Worm (Caenorhabditis elegans) whole organism, L4 larva: ENCODE measurements around the gene D2023.4.
A peak's percentile ranks its signal among the peaks of the same experiment; 100 is the strongest.

Experiments
- F26F4.8 ChIP-seq: fragments of 200-800 bp; sonication (Bioruptor generic); conservative IDR thresholded peaks from 2 replicates; pipeline ENCODE4 v1.3.6; 2022; ENCODE audit warnings: missing genetic modification characterization, missing compliant biosample characterization
- T26A8.4 ChIP-seq: fragments of 200-800 bp; sonication (Bioruptor generic); IDR thresholded peaks from 2 replicates; pipeline ENCODE4 v1.3.6; 2022; ENCODE audit warnings: missing genetic modification characterization, missing compliant biosample characterization
- ZK337.2 ChIP-seq: fragments of 200-800 bp; sonication (Bioruptor generic); IDR thresholded peaks from 2 replicates; pipeline ENCODE4 v1.3.6; 2022; ENCODE audit warnings: missing genetic modification reagents, missing genetic modification characterization, missing compliant biosample characterization
- ZK546.5 ChIP-seq, 2 experiments: sonication (generic microtip); optimal IDR thresholded peaks; 2 replicates each; lab custom pipeline; 2017; ENCODE audit warnings: missing biosample characterization in 2 of 2, missing genetic modification characterization in 2 of 2
- aly-2 ChIP-seq: sonication (generic microtip); optimal IDR thresholded peaks from 2 replicates; lab custom pipeline; 2018; ENCODE audit warnings: missing biosample characterization, missing genetic modification characterization
- ceh-20 ChIP-seq: fragments of 200-800 bp; sonication (Bioruptor generic); IDR thresholded peaks from 2 replicates; pipeline ENCODE4 v1.3.6; 2022; ENCODE audit warnings: missing genetic modification reagents, missing genetic modification characterization, missing compliant biosample characterization
- ceh-44 ChIP-seq: fragments of 200-800 bp; sonication (Bioruptor generic); IDR thresholded peaks from 2 replicates; pipeline ENCODE4 v1.3.6; 2022; ENCODE audit warnings: missing genetic modification reagents, missing genetic modification characterization, missing compliant biosample characterization
- ceh-82 ChIP-seq: sonication (generic microtip); optimal IDR thresholded peaks from 2 replicates; lab custom pipeline; 2017; ENCODE audit warnings: missing biosample characterization, missing genetic modification characterization
- ctbp-1 ChIP-seq: fragments of 200-800 bp; sonication (Bioruptor generic); IDR thresholded peaks from 2 replicates; pipeline ENCODE4 v1.3.6; 2022; ENCODE audit warnings: missing genetic modification reagents, missing genetic modification characterization, missing compliant biosample characterization
- duxl-1 ChIP-seq: sonication (generic microtip); optimal IDR thresholded peaks from 2 replicates; lab custom pipeline; 2016; ENCODE audit warnings: mild to moderate bottlenecking, missing genetic modification characterization, moderate library complexity, missing compliant biosample characterization; ENCODE audit not compliant: poor library complexity
- fkh-10 ChIP-seq: fragments of 150-350 bp; optimal IDR thresholded peaks from 2 replicates; lab custom pipeline; 2014; ENCODE audit warnings: missing biosample characterization, missing genetic modification reagents, missing genetic modification characterization
- hif-1 ChIP-seq, 2 experiments: sonication (generic microtip); optimal IDR thresholded peaks; 2 replicates each; lab custom pipeline; 2016 to 2017; ENCODE audit warnings: missing compliant biosample characterization in 2 of 2, missing genetic modification characterization in 2 of 2, missing genetic modification reagents in 2 of 2, missing genotype in 2 of 2, mild to moderate bottlenecking in 1 of 2
- hlh-11 ChIP-seq: fragments of 200-800 bp; sonication (Bioruptor generic); optimal IDR thresholded peaks from 2 replicates; lab custom pipeline; 2018; ENCODE audit warnings: mild to moderate bottlenecking, missing genetic modification characterization, missing compliant biosample characterization
- hlh-30 ChIP-seq: sonication (generic microtip); optimal IDR thresholded peaks from 2 replicates; lab custom pipeline; 2017; ENCODE audit warnings: antibody characterized with exemption, mild to moderate bottlenecking, missing genetic modification characterization, missing compliant biosample characterization; ENCODE audit not compliant: insufficient read depth
- jun-1 ChIP-seq: fragments of 150-350 bp; optimal IDR thresholded peaks from 2 replicates; lab custom pipeline; 2014; ENCODE audit warnings: missing biosample characterization, missing genetic modification reagents, missing genetic modification characterization
- lim-7 ChIP-seq: fragments of 200-800 bp; sonication (Bioruptor generic); IDR thresholded peaks from 2 replicates; pipeline ENCODE4 v1.3.6; 2022; ENCODE audit warnings: missing genetic modification characterization, missing compliant biosample characterization
- lin-13 ChIP-seq: fragments of 150-350 bp; optimal IDR thresholded peaks from 2 replicates; lab custom pipeline; 2014; ENCODE audit warnings: missing biosample characterization, missing genetic modification reagents, missing genetic modification characterization
- lin-38 ChIP-seq: fragments of 200-800 bp; sonication (Bioruptor generic); IDR thresholded peaks from 2 replicates; pipeline ENCODE4 v1.3.6; 2022; ENCODE audit warnings: missing genetic modification reagents, missing genetic modification characterization, missing compliant biosample characterization
- lir-3 ChIP-seq: sonication (generic microtip); optimal IDR thresholded peaks from 2 replicates; lab custom pipeline; 2016; ENCODE audit warnings: mild to moderate bottlenecking, missing genetic modification characterization, missing compliant biosample characterization
- lsy-2 ChIP-seq, 2 experiments: fragments of 150-350 bp in 1 of 2; sonication (generic microtip) in 1 of 2; optimal IDR thresholded peaks; 2 replicates each; lab custom pipeline; 2014 to 2017; ENCODE audit warnings: missing biosample characterization in 2 of 2, missing genetic modification characterization in 2 of 2
- madf-9 ChIP-seq: fragments of 200-800 bp; sonication (Bioruptor generic); conservative IDR thresholded peaks from 2 replicates; pipeline ENCODE4 v1.3.6; 2022; ENCODE audit warnings: missing genetic modification reagents, missing genetic modification characterization, missing compliant biosample characterization
- mdl-1 ChIP-seq, 2 experiments: fragments of 150-350 bp in 1 of 2; sonication (generic microtip) in 1 of 2; optimal IDR thresholded peaks; 2 replicates each; lab custom pipeline; 2014 to 2017; ENCODE audit warnings: missing biosample characterization in 2 of 2, missing genetic modification characterization in 2 of 2
- mxl-3 ChIP-seq: fragments of 200-800 bp; sonication (Bioruptor generic); optimal IDR thresholded peaks from 2 replicates; lab custom pipeline; 2018; ENCODE audit warnings: mild to moderate bottlenecking, missing genetic modification characterization, missing compliant biosample characterization
- nhr-102 ChIP-seq: sonication (generic microtip); optimal IDR thresholded peaks from 2 replicates; lab custom pipeline; 2016; ENCODE audit warnings: mild to moderate bottlenecking, missing genetic modification characterization, moderate library complexity, missing compliant biosample characterization
- nhr-11 ChIP-seq: fragments of 150-350 bp; optimal IDR thresholded peaks from 2 replicates; lab custom pipeline; 2014; ENCODE audit warnings: missing biosample characterization, missing genetic modification characterization
- nhr-237 ChIP-seq: sonication (generic microtip); optimal IDR thresholded peaks from 2 replicates; lab custom pipeline; 2017; ENCODE audit warnings: missing biosample characterization, missing genetic modification characterization
- nhr-28 ChIP-seq: fragments of 150-350 bp; optimal IDR thresholded peaks from 2 replicates; lab custom pipeline; 2014; ENCODE audit warnings: missing biosample characterization, missing genetic modification characterization
- nhr-42 ChIP-seq: fragments of 200-800 bp; sonication (Bioruptor generic); IDR thresholded peaks from 2 replicates; pipeline ENCODE4 v1.3.6; 2022; ENCODE audit warnings: missing genetic modification characterization, missing compliant biosample characterization
- nhr-48 ChIP-seq: sonication (generic microtip); optimal IDR thresholded peaks from 2 replicates; lab custom pipeline; 2016; ENCODE audit warnings: mild to moderate bottlenecking, missing genetic modification characterization, missing compliant biosample characterization
- nhr-6 ChIP-seq: fragments of 150-350 bp; optimal IDR thresholded peaks from 2 replicates; lab custom pipeline; 2014; ENCODE audit warnings: missing biosample characterization, missing genetic modification characterization
- nhr-77 ChIP-seq: fragments of 150-350 bp; optimal IDR thresholded peaks from 2 replicates; lab custom pipeline; 2014; ENCODE audit warnings: missing biosample characterization, missing genetic modification characterization
- php-3 ChIP-seq: fragments of 200-800 bp; sonication (Bioruptor generic); IDR thresholded peaks from 2 replicates; pipeline ENCODE4 v1.3.6; 2022; ENCODE audit warnings: missing genetic modification reagents, missing genetic modification characterization, missing compliant biosample characterization
- saeg-2 ChIP-seq: fragments of 200-800 bp; sonication (Bioruptor generic); IDR thresholded peaks from 2 replicates; pipeline ENCODE4 v1.3.6; 2022; ENCODE audit warnings: missing genetic modification reagents, missing genetic modification characterization, missing compliant biosample characterization
- spr-1 ChIP-seq: sonication (generic microtip); optimal IDR thresholded peaks from 2 replicates; lab custom pipeline; 2016; ENCODE audit warnings: mild to moderate bottlenecking, missing genetic modification characterization, missing compliant biosample characterization
- tag-97 ChIP-seq: fragments of 200-800 bp; sonication (Bioruptor generic); IDR thresholded peaks from 2 replicates; pipeline ENCODE4 v1.3.6; 2022; ENCODE audit warnings: missing genetic modification characterization, missing compliant biosample characterization
- tra-1 ChIP-seq: fragments of 200-800 bp; sonication (Bioruptor generic); IDR thresholded peaks from 2 replicates; pipeline ENCODE4 v1.3.6; 2022; ENCODE audit warnings: missing genetic modification reagents, missing genetic modification characterization, missing compliant biosample characterization
- unc-130 ChIP-seq: sonication (generic microtip); optimal IDR thresholded peaks from 2 replicates; lab custom pipeline; 2016; ENCODE audit warnings: missing genetic modification reagents, missing genetic modification characterization, missing compliant biosample characterization
- unc-39 ChIP-seq: sonication (generic microtip); optimal IDR thresholded peaks from 2 replicates; lab custom pipeline; 2017; ENCODE audit warnings: missing biosample characterization, missing genetic modification characterization
- unc-62 ChIP-seq, 3 experiments: fragments of 150-350 bp in 1 of 3; sonication (generic microtip); optimal IDR thresholded peaks in 2 of 3; peaks in 1 of 3; 1 replicate in 1 of 3; 2 replicates in 2 of 3; lab custom pipeline; 2014 to 2017; ENCODE audit warnings: missing biosample characterization in 3 of 3, missing genetic modification characterization in 3 of 3, missing genetic modification reagents in 3 of 3, missing genotype in 1 of 3
- zag-1 ChIP-seq: fragments of 150-350 bp; optimal IDR thresholded peaks from 2 replicates; lab custom pipeline; 2014; ENCODE audit warnings: missing biosample characterization, missing genetic modification characterization
- zip-11 ChIP-seq: fragments of 200-800 bp; sonication (Bioruptor generic); IDR thresholded peaks from 2 replicates; pipeline ENCODE4 v1.3.6; 2022; ENCODE audit warnings: missing genetic modification characterization, missing compliant biosample characterization

Gene D2023.4

DNA sequence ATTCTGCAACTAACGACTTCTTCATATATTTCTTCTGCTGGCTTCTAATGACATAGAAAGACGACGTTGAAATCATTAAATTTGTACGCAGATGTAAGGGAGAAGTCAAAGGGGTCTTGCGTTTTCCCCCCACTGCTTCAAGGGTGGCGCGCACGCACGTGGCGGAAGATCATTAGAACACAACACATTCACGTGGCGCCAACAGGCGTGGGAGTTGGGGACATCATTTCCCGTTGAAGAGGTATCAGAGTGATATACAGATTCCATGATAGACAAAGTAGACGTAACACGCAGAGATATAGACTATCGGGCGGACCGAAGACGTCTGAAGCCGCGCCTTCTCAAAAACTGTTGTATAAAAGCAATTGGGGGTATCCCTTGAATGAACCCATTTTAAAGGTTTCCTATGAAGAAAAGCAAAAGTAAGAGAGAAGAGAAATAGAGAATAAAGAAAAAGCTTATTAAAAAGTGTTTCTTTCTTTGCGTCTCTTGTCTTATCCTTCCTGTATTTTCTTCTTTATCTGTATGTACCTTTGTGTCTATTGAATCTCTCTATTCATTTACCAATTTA is 26.2 kb downstream of the D2023.4 start (continued):
- TF ChIP-seq F26F4.8 (GFP tag; lab: Robert Waterston, UW): no peak
- peak; percentile 27 for TF ChIP-seq nhr-11
- TF ChIP-seq tag-97 (GFP tag; lab: Robert Waterston, UW): no peak
- TF ChIP-seq saeg-2: 0 out of 2 replicates have a peak, but pooled peaks have one; percentile 5
- TF ChIP-seq lir-3: no peak
- no peak for TF ChIP-seq ceh-82 (tag; lab: Kevin White, UChicago)
- TF ChIP-seq hlh-11 (tag; lab: Kevin White, UChicago): peak; percentile 94
- TF ChIP-seq unc-130 (GFP tag; lab: Kevin White, UChicago): no peak
- TF ChIP-seq T26A8.4: peak; percentile 59
- TF ChIP-seq lin-13 (GFP tag; lab: Kevin White, UChicago): no peak
- no peak for TF ChIP-seq nhr-42 (GFP tag; lab: Robert Waterston, UW)
- no peak for TF ChIP-seq php-3 (GFP tag; lab: Robert Waterston, UW)
- TF ChIP-seq ZK337.2 (GFP tag; lab: Robert Waterston, UW): no peak
- no peak for TF ChIP-seq fkh-10 (GFP tag; lab: Kevin White, UChicago)
- TF ChIP-seq ctbp-1 (GFP tag; lab: Robert Waterston, UW): peak; percentile 74
- TF ChIP-seq lin-38 (GFP tag; lab: Robert Waterston, UW): peak; percentile 37; the same call in 1 of the 2 replicates
- no peak for TF ChIP-seq hif-1 (tag; optimal IDR thresholded peaks at IDR 0.05; lab: Kevin White, UChicago)
- TF ChIP-seq spr-1: peak; percentile 84
- TF ChIP-seq unc-39 (tag; lab: Kevin White, UChicago): no peak
- TF ChIP-seq nhr-102: peak; percentile 84
- peak; percentile 99 for TF ChIP-seq nhr-48 (tag; lab: Kevin White, UChicago)
- TF ChIP-seq duxl-1 (tag; lab: Kevin White, UChicago): peak; percentile 28
- no peak for TF ChIP-seq zag-1
- TF ChIP-seq ceh-44 (GFP tag; lab: Robert Waterston, UW): no peak
- peak; percentile 82 for TF ChIP-seq hlh-30 (tag; lab: Kevin White, UChicago)
- TF ChIP-seq ceh-20: peak; percentile 65; the same call in 1 of the 2 replicates
- TF ChIP-seq mdl-1 (tag; optimal IDR thresholded peaks at IDR 0.05; lab: Kevin White, UChicago): peak; percentile 88 to 92

DNA sequence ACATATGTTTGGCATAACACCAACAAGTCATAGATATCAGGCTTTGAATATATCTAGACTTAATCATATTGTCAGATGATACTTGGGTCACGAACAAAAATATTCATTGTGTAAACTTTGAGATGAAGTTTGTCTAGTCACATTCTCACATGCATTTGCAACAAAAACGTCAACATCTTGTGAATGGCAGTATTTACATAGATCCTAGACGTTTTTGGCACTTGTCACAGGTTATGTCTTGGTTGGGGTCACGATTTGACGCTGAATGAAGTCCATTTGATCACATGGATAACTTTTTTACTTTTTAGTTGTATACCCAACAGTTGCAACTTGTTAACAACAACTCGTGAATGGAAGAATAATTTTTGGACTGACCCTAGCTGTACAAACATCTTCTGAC is 27.2 kb downstream of the D2023.4 start:
- TF ChIP-seq nhr-28 (no peak), hlh-30 (tag; lab: Kevin White, UChicago) (peak; percentile 63)
- TF ChIP-seq, all 104 proteins: peak for 1

DNA sequence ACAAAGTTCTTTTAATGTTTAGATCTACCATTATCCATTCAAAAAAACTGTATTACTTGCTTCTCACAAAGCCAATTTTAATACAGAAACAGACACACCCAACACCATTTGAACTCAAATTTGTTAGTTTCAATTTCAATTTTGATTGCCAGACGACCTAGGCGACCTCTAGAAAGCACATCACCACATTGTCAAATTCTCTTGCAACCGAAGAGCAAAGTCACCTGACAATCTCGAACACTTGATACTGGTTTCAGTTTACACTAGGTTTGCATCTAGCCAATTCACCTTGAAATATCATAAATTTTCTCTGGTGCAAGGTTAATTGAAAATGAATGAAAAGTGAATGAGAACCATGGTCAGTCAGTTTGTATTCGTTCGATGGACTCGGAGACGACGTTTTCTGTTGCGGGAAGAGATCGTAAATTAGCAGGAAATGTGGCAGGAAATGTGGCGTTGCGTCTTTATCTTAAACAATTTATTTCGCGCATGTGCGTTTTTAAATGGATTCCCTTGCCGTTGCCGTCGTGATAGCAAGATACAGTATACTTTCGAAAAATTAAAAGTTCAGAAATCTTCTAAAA is 28.2 kb downstream of the D2023.4 start:
- peak; percentile 12 for TF ChIP-seq hlh-11 (tag; lab: Kevin White, UChicago)
- no peak for TF ChIP-seq madf-9 (GFP tag; lab: Robert Waterston, UW)
- no peak for TF ChIP-seq nhr-77 (tag; lab: Kevin White, UChicago)
- TF ChIP-seq aly-2 (tag; lab: Kevin White, UChicago): no peak
- no peak for TF ChIP-seq nhr-237 (tag; lab: Kevin White, UChicago)
- TF ChIP-seq mxl-3 (GFP tag; lab: Kevin White, UChicago): peak; percentile 70
- no peak for TF ChIP-seq nhr-11
- TF ChIP-seq hlh-30 (tag; lab: Kevin White, UChicago): peak; percentile 25

DNA sequence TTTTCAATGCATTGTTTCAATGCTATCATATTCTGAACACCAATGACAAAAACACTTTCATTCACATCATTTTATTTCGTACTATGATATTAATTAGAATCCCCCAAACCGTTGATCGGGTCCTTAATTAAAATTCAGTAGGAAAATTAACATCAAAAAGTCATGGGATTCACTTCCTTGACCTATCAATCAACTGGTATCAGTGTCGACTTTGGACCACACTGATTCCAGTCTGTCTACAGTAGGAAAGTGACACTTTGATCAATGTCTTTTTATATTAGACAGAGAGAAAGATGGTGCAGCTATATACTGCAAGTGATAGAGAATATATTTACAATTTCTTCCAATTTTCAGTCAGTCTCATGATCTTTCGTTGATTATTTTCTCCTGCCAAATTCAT is 29.2 kb downstream of the D2023.4 start:
- no peak for TF ChIP-seq ZK546.5 (tag; optimal IDR thresholded peaks at IDR 0.05; lab: Kevin White, UChicago)
- TF ChIP-seq tra-1 (GFP tag; lab: Robert Waterston, UW): 0 out of 2 replicates have a peak, but pooled peaks have one; percentile 14
- peak in 1 of 2 experiments; percentile 30 for TF ChIP-seq mdl-1 (tag; optimal IDR thresholded peaks at IDR 0.05; lab: Kevin White, UChicago)
- TF ChIP-seq unc-62 (GFP tag; optimal IDR thresholded peaks at IDR 0.05 in 1 of 2; lab: Kevin White, UChicago): peak in 1 of 2 experiments; percentile 98
- TF ChIP-seq unc-62 (tag; optimal IDR thresholded peaks at IDR 0.05; lab: Kevin White, UChicago): no peak
- peak; percentile 18 for TF ChIP-seq hlh-11 (tag; lab: Kevin White, UChicago)
- peak; percentile 11 for TF ChIP-seq nhr-28
- TF ChIP-seq hlh-30 (tag; lab: Kevin White, UChicago): peak; percentile 17
- TF ChIP-seq lim-7 (GFP tag; lab: Robert Waterston, UW): no peak
- TF ChIP-seq mxl-3 (GFP tag; lab: Kevin White, UChicago): peak; percentile 29
- peak in 1 of 2 experiments; percentile 6 for TF ChIP-seq lsy-2 (tag; optimal IDR thresholded peaks at IDR 0.05; lab: Kevin White, UChicago)
- TF ChIP-seq zip-11: no peak
- no peak for TF ChIP-seq jun-1
- TF ChIP-seq nhr-6 (tag; lab: Kevin White, UChicago): no peak
